Fruit fly (Drosophila melanogaster) whole organism, embryonic: ENCODE data around the gene Ste12DOR.
A peak's percentile ranks its signal among the peaks of the same experiment; 100 is the strongest.

ENCODE experiments used
- Ada2b ChIP-seq: fragments of 200-800 bp; sonication (Bioruptor generic); IDR thresholded peaks from 2 replicates; pipeline ENCODE4 v1.3.6; 2022; ENCODE audit warnings: missing biosample characterization, missing genetic modification characterization
- Aef1 ChIP-seq: fragments of 200-800 bp; sonication (Bioruptor generic); IDR thresholded peaks from 3 replicates; pipeline ENCODE4 v1.3.6; 2022; ENCODE audit warnings: missing biosample characterization, missing genetic modification characterization
- B-H2 ChIP-seq: fragments of 200-800 bp; sonication (Bioruptor generic); optimal IDR thresholded peaks from 2 replicates; lab custom pipeline; 2018; ENCODE audit warnings: missing biosample characterization, mild to moderate bottlenecking, missing genetic modification characterization
- CG10209 ChIP-seq: fragments of 200-800 bp; sonication (Bioruptor generic); optimal IDR thresholded peaks from 3 replicates; lab custom pipeline; 2017; ENCODE audit warnings: missing biosample characterization, mild to moderate bottlenecking, missing genetic modification characterization, missing genetic modification reagents
- CG10274 ChIP-seq: fragments of 200-800 bp; sonication (Bioruptor generic); optimal IDR thresholded peaks from 3 replicates; lab custom pipeline; 2017; ENCODE audit warnings: missing biosample characterization, mild to moderate bottlenecking, missing genetic modification characterization
- CG10543 ChIP-seq: fragments of 200-800 bp; sonication (Bioruptor generic); optimal IDR thresholded peaks from 3 replicates; lab custom pipeline; 2017; ENCODE audit warnings: missing biosample characterization, mild to moderate bottlenecking, missing genetic modification characterization, moderate library complexity
- CG11696 ChIP-seq: fragments of 200-800 bp; sonication (Bioruptor generic); IDR thresholded peaks from 2 replicates; pipeline ENCODE4 v1.3.6; 2022; ENCODE audit warnings: missing biosample characterization, missing genetic modification characterization
- CG12104 ChIP-seq: fragments of 200-800 bp; sonication (Bioruptor generic); optimal IDR thresholded peaks from 3 replicates; lab custom pipeline; 2016; ENCODE audit warnings: missing biosample characterization, missing genetic modification characterization
- CG13296 ChIP-seq: fragments of 200-800 bp; sonication (Bioruptor generic); optimal IDR thresholded peaks from 3 replicates; lab custom pipeline; 2018; ENCODE audit warnings: missing biosample characterization, mild to moderate bottlenecking, missing genetic modification characterization
- CG15269 ChIP-seq: fragments of 200-800 bp; sonication (Bioruptor generic); optimal IDR thresholded peaks from 2 replicates; lab custom pipeline; 2018; ENCODE audit warnings: missing biosample characterization, mild to moderate bottlenecking, missing genetic modification characterization, moderate library complexity
- CG1603 ChIP-seq: fragments of 200-800 bp; sonication (Bioruptor generic); optimal IDR thresholded peaks from 2 replicates; lab custom pipeline; 2019; ENCODE audit warnings: missing biosample characterization, mild to moderate bottlenecking, missing genetic modification characterization, moderate library complexity
- CG17361 ChIP-seq: fragments of 200-800 bp; sonication (Bioruptor generic); IDR thresholded peaks from 3 replicates; pipeline ENCODE4 v1.3.6; 2022; ENCODE audit warnings: missing biosample characterization, missing genetic modification characterization
- CG17912 ChIP-seq: fragments of 200-800 bp; sonication (Bioruptor generic); optimal IDR thresholded peaks from 2 replicates; lab custom pipeline; 2018; ENCODE audit warnings: missing biosample characterization, mild to moderate bottlenecking, missing genetic modification characterization
- CG18476 ChIP-seq: fragments of 200-800 bp; sonication (Bioruptor generic); optimal IDR thresholded peaks from 2 replicates; lab custom pipeline; 2016; ENCODE audit warnings: missing biosample characterization, mild to moderate bottlenecking, missing genetic modification characterization
- CG2120 ChIP-seq: fragments of 200-800 bp; sonication (Bioruptor generic); optimal IDR thresholded peaks from 3 replicates; lab custom pipeline; 2016; ENCODE audit warnings: missing biosample characterization, missing genetic modification characterization
- CG30020 ChIP-seq: fragments of 200-800 bp; optimal IDR thresholded peaks from 2 replicates; lab custom pipeline; 2019; ENCODE audit warnings: missing biosample characterization, mild to moderate bottlenecking, missing genetic modification characterization, moderate library complexity
- CG31441 ChIP-seq: fragments of 200-800 bp; sonication (Bioruptor generic); IDR thresholded peaks from 2 replicates; pipeline ENCODE4 v1.3.6; 2022; ENCODE audit warnings: missing biosample characterization, missing genetic modification characterization
- CG6175 ChIP-seq: fragments of 200-800 bp; sonication (Bioruptor generic); IDR thresholded peaks from 3 replicates; pipeline ENCODE4 v1.3.6; 2022; ENCODE audit warnings: missing biosample characterization, missing genetic modification characterization
- CG8089 ChIP-seq: fragments of 200-800 bp; sonication (Bioruptor generic); optimal IDR thresholded peaks from 3 replicates; lab custom pipeline; 2016; ENCODE audit warnings: missing biosample characterization, missing genetic modification characterization
- CG8281 ChIP-seq: fragments of 200-800 bp; sonication (Bioruptor generic); optimal IDR thresholded peaks from 2 replicates; lab custom pipeline; 2018; ENCODE audit warnings: missing biosample characterization, mild to moderate bottlenecking, missing genetic modification characterization, moderate library complexity
- CHES-1-like ChIP-seq: fragments of 200-800 bp; sonication (Bioruptor generic); optimal IDR thresholded peaks from 2 replicates; lab custom pipeline; 2016; ENCODE audit warnings: missing biosample characterization, missing genetic modification characterization
- Dad ChIP-seq: fragments of 200-800 bp; sonication (Bioruptor generic); optimal IDR thresholded peaks from 3 replicates; lab custom pipeline; 2016; ENCODE audit warnings: missing biosample characterization, missing genetic modification characterization
- Dfd ChIP-seq, 2 experiments: fragments of >200 bp; optimal IDR thresholded peaks; 2 replicates each; lab custom pipeline; 2017; ENCODE audit warnings: missing biosample characterization in 2 of 2, missing genetic modification characterization in 2 of 2
- Ets65A ChIP-seq: fragments of 200-800 bp; sonication (Bioruptor generic); peaks from one replicate; lab custom pipeline; 2016; ENCODE audit warnings: missing biosample characterization, missing genetic modification characterization
- Hr78 ChIP-seq, 2 experiments: fragments of 200-800 bp in 1 of 2; fragments of >200 bp in 1 of 2; sonication (Bioruptor generic) in 1 of 2; optimal IDR thresholded peaks; 2 replicates each; lab custom pipeline; 2017 to 2019; ENCODE audit warnings: missing biosample characterization in 2 of 2, missing genetic modification characterization in 2 of 2, mild to moderate bottlenecking in 1 of 2, moderate library complexity in 1 of 2
- Hsf ChIP-seq: fragments of 200-800 bp; sonication (Bioruptor generic); optimal IDR thresholded peaks from 3 replicates; lab custom pipeline; 2016; ENCODE audit warnings: missing biosample characterization, missing genetic modification characterization
- Pdp1 ChIP-seq, 2 experiments: fragments of 200-800 bp; sonication (Bioruptor generic); optimal IDR thresholded peaks; 3 replicates each; lab custom pipeline; 2016; ENCODE audit warnings: missing biosample characterization in 2 of 2, missing genetic modification characterization in 2 of 2, mild to moderate bottlenecking in 1 of 2, moderate library complexity in 1 of 2
- Ravus ChIP-seq: fragments of 200-800 bp; sonication (Bioruptor generic); IDR thresholded peaks from 2 replicates; pipeline ENCODE4 v1.3.6; 2022; ENCODE audit warnings: missing biosample characterization, missing genetic modification characterization
- Taf1 ChIP-seq: fragments of 200-800 bp; sonication (Bioruptor generic); IDR thresholded peaks from 2 replicates; pipeline ENCODE4 v1.3.6; 2022; ENCODE audit warnings: missing biosample characterization, missing genetic modification characterization
- Tbp ChIP-seq: fragments of >200 bp; optimal IDR thresholded peaks from 2 replicates; lab custom pipeline; 2018; ENCODE audit warnings: missing biosample characterization, missing genetic modification characterization
- Xrp1 ChIP-seq: fragments of 200-800 bp; sonication (Bioruptor generic); IDR thresholded peaks from 2 replicates; pipeline ENCODE4 v1.3.6; 2022; ENCODE audit warnings: missing biosample characterization, missing genetic modification characterization
- btn ChIP-seq: fragments of 200-800 bp; sonication (Bioruptor generic); optimal IDR thresholded peaks from 2 replicates; lab custom pipeline; 2016; ENCODE audit warnings: missing biosample characterization, missing genetic modification characterization
- chm ChIP-seq: fragments of 200-800 bp; sonication (Bioruptor generic); IDR thresholded peaks from 2 replicates; pipeline ENCODE4 v1.3.6; 2022; ENCODE audit warnings: missing biosample characterization, missing genetic modification characterization
- esg ChIP-seq: fragments of 200-800 bp; sonication (Bioruptor generic); conservative IDR thresholded peaks from 2 replicates; pipeline ENCODE4 v1.3.6; 2022; ENCODE audit warnings: missing biosample characterization, missing genetic modification characterization
- fd64A ChIP-seq: fragments of 200-800 bp; sonication (Bioruptor generic); optimal IDR thresholded peaks from 3 replicates; lab custom pipeline; 2018; ENCODE audit warnings: missing biosample characterization, mild to moderate bottlenecking, missing genetic modification characterization
- gce ChIP-seq: fragments of 200-800 bp; sonication (Bioruptor generic); IDR thresholded peaks from 3 replicates; pipeline ENCODE4 v1.3.6; 2022; ENCODE audit warnings: missing biosample characterization, missing genetic modification characterization
- h ChIP-seq: fragments of >200 bp; optimal IDR thresholded peaks from 2 replicates; lab custom pipeline; 2017
- jigr1 ChIP-seq: fragments of 200-800 bp; sonication (Bioruptor generic); IDR thresholded peaks from 3 replicates; pipeline ENCODE4 v1.3.6; 2022; ENCODE audit warnings: missing biosample characterization, missing genetic modification characterization
- jumu ChIP-seq: fragments of 200-800 bp; sonication (Bioruptor generic); optimal IDR thresholded peaks from 3 replicates; lab custom pipeline; 2016; ENCODE audit warnings: missing biosample characterization, missing genetic modification characterization
- mirr ChIP-seq: fragments of 200-800 bp; sonication (Bioruptor generic); optimal IDR thresholded peaks from 3 replicates; lab custom pipeline; 2018; ENCODE audit warnings: missing biosample characterization, mild to moderate bottlenecking, missing genetic modification characterization
- mld ChIP-seq: fragments of 200-800 bp; sonication (Bioruptor generic); IDR thresholded peaks from 3 replicates; pipeline ENCODE4 v1.3.6; 2022; ENCODE audit warnings: missing biosample characterization, missing genetic modification characterization; ENCODE audit not compliant: partially characterized antibody
- nerfin-2 ChIP-seq: fragments of 200-800 bp; sonication (Bioruptor generic); IDR thresholded peaks from 2 replicates; pipeline ENCODE4 v1.3.6; 2022; ENCODE audit warnings: missing biosample characterization, missing genetic modification characterization; ENCODE audit not compliant: partially characterized antibody
- sim ChIP-seq: fragments of 200-800 bp; sonication (Bioruptor generic); IDR thresholded peaks from 2 replicates; pipeline ENCODE4 v1.3.6; 2022; ENCODE audit warnings: missing biosample characterization, missing genetic modification characterization
- slp2 ChIP-seq: fragments of 200-800 bp; sonication (Bioruptor generic); optimal IDR thresholded peaks from 2 replicates; lab custom pipeline; 2016; ENCODE audit warnings: missing biosample characterization, missing genetic modification characterization
- tll ChIP-seq, 2 experiments: fragments of 200-800 bp in 1 of 2; fragments of >200 bp in 1 of 2; sonication (Bioruptor generic) in 1 of 2; optimal IDR thresholded peaks; 2 replicates each; lab custom pipeline; 2017 to 2019; ENCODE audit warnings: missing biosample characterization in 2 of 2, missing genetic modification characterization in 2 of 2, mild to moderate bottlenecking in 1 of 2, moderate library complexity in 1 of 2
- toy ChIP-seq: fragments of 200-800 bp; sonication (Bioruptor generic); IDR thresholded peaks from 2 replicates; pipeline ENCODE4 v1.3.6; 2022; ENCODE audit warnings: missing biosample characterization, missing genetic modification characterization
- zf30C ChIP-seq: fragments of 200-800 bp; sonication (Bioruptor generic); optimal IDR thresholded peaks from 3 replicates; lab custom pipeline; 2018; ENCODE audit warnings: missing biosample characterization, mild to moderate bottlenecking, missing genetic modification characterization

The Ste12DOR gene

DNA sequence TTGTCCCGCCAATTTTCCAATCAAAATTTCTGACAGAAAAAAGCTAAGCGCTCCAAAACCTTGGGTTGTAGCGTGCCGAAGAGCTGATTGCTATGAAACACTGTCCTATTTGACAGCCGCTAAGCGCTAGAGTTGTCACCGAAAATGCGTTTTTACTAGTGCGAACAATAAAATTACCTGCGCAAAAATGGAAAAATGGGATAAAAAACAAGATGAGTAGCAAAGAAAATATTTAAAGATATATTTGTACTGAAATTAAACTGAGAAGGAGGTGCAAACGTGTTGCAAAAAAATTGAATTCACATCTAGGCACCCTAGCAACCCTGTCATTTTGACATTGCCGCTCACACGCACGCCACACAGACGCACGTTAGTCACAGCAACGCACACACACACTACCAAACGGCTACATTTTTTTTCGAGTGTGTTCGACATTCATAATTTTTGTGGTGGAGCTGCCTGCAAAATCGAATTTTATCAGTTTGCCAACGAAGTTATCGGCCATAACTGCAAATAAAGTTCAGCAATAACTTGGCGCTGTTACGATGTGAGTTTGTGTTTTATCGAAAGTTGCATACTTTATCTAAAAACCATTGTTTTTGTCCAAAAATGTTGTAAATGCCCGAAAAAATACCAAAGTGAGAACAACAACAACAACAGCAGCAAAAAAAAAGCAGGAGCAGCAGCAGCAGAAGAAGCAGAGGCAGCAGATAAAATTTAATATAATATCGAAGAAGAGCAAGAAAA, 3.9 kb upstream of the Ste12DOR start, which contains the start of gene ben (continued):
- TF ChIP-seq CG11696 (GFP tag; lab: Robert Waterston, UW), result no peak
- peak; percentile 80 for TF ChIP-seq zf30C (GFP tag; lab: Kevin White, UChicago)
- TF ChIP-seq Hr78 (GFP tag; optimal IDR thresholded peaks at IDR 0.05; lab: Kevin White, UChicago), result no peak
- TF ChIP-seq Dfd (GFP tag; optimal IDR thresholded peaks at IDR 0.05; lab: Kevin White, UChicago), result no peak
- no peak; the same call in 2 of the 3 replicates for TF ChIP-seq jigr1 (GFP tag; lab: Robert Waterston, UW)
- peak; percentile 83 for TF ChIP-seq esg
- peak; percentile 76 for TF ChIP-seq Dad (GFP tag; lab: Kevin White, UChicago)
- peak; percentile 38 for TF ChIP-seq mirr (GFP tag; lab: Kevin White, UChicago)
- TF ChIP-seq h (lab: Kevin White, UChicago), result no peak
- peak; percentile 66 for TF ChIP-seq B-H2
- no peak for TF ChIP-seq fd64A
- peak; percentile 41 for TF ChIP-seq CG17912 (GFP tag; lab: Kevin White, UChicago)
- peak; percentile 56 for TF ChIP-seq CG8281 (tag; lab: Kevin White, UChicago)
- TF ChIP-seq Ada2b (GFP tag; lab: Robert Waterston, UW), result peak; percentile 57
- TF ChIP-seq CG10274 (GFP tag; lab: Kevin White, UChicago), result peak; percentile 59
- TF ChIP-seq Ets65A (GFP tag; lab: Kevin White, UChicago), result peak; percentile 99
- TF ChIP-seq chm (GFP tag; lab: Robert Waterston, UW), result no peak
- peak; percentile 88 for TF ChIP-seq CG2120 (GFP tag; lab: Kevin White, UChicago)
- no peak for TF ChIP-seq CG15269 (tag; lab: Kevin White, UChicago)
- TF ChIP-seq tll (GFP tag; optimal IDR thresholded peaks at IDR 0.05; lab: Kevin White, UChicago), result peak; percentile 73 to 91
- TF ChIP-seq CHES-1-like, result peak; percentile 70
- TF ChIP-seq slp2 (GFP tag; lab: Kevin White, UChicago), result peak; percentile 82
- TF ChIP-seq CG10209 (GFP tag; lab: Kevin White, UChicago), result peak; percentile 84
- 0 out of 3 replicates have a peak, but pooled peaks have one; percentile 48 for TF ChIP-seq gce (GFP tag; lab: Robert Waterston, UW)
- TF ChIP-seq Tbp (GFP tag; lab: Kevin White, UChicago), result no peak
- peak; percentile 71 to 85 for TF ChIP-seq Pdp1 (GFP tag; optimal IDR thresholded peaks at IDR 0.05; lab: Kevin White, UChicago)
- TF ChIP-seq CG30020, result peak; percentile 65
- peak; percentile 86 for TF ChIP-seq Hsf (GFP tag; lab: Kevin White, UChicago)
- peak; percentile 72 for TF ChIP-seq CG12104 (GFP tag; lab: Kevin White, UChicago)
- no peak for TF ChIP-seq toy (GFP tag; lab: Robert Waterston, UW)
- peak; percentile 36 for TF ChIP-seq btn (GFP tag; lab: Kevin White, UChicago)
- peak; percentile 94 for TF ChIP-seq CG17361
- no peak for TF ChIP-seq mld (GFP tag; lab: Robert Waterston, UW)
- peak; percentile 88 for TF ChIP-seq CG10543 (GFP tag; lab: Kevin White, UChicago)
- peak; percentile 42 for TF ChIP-seq CG13296
- TF ChIP-seq jumu (GFP tag; lab: Kevin White, UChicago), result peak; percentile 83
- peak; percentile 55; the same call in 1 of the 2 replicates for TF ChIP-seq Taf1 (GFP tag; lab: Robert Waterston, UW)
- TF ChIP-seq CG18476 (GFP tag; lab: Kevin White, UChicago), result peak; percentile 75
- TF ChIP-seq CG31441 (GFP tag; lab: Robert Waterston, UW), result peak; percentile 76
- peak; percentile 79 for TF ChIP-seq CG1603
- peak; percentile 83 for TF ChIP-seq Aef1
- TF ChIP-seq Xrp1 (GFP tag; lab: Robert Waterston, UW), result peak; percentile 82
- no peak for TF ChIP-seq CG6175 (GFP tag; lab: Robert Waterston, UW)
- no peak for TF ChIP-seq nerfin-2 (GFP tag; lab: Robert Waterston, UW)
- TF ChIP-seq CG8089 (GFP tag; lab: Kevin White, UChicago), result peak; percentile 82
- no peak; the same call in 1 of the 2 replicates for TF ChIP-seq Ravus (GFP tag; lab: Robert Waterston, UW)
- no peak for TF ChIP-seq sim (GFP tag; lab: Robert Waterston, UW)
